Worm (Caenorhabditis elegans): Measurements from ENCODE around the gene gex-3.

Gene gex-3

DNA sequence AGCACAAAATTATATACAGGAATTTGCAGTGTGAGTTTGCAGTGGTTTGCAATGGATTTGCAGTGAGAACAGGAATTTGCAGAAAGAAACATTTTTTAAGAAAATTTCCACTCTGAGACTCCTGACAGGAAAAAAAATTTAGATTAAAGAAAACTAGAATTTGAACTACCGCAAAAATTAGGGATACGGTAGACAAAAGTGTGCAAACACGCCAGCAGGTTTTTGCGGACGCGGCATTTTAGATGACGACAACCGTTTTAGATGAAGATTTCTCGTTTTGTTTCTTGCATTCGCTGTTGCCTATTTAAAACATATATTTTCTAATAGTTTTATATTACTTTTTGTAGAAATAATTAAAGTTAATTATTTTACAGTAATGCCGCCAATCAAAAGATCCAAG lies 32.4 kb upstream of the gex-3 start, which contains the start of gene wdr-46 (continued):
- TF ChIP-seq snpc-3.4 (tag; optimal IDR thresholded peaks at IDR 0.05), result no peak
- peak; percentile 97 for TF ChIP-seq lin-54 (GFP tag; optimal IDR thresholded peaks at IDR 0.05)
- TF ChIP-seq F52B5.7 (tag; optimal IDR thresholded peaks at IDR 0.05), result no peak
- TF ChIP-seq Y56A3A.18 (GFP tag; IDR thresholded peaks at IDR 0.05), result peak; percentile 54; the same call in 1 of the 2 replicates
- no peak for TF ChIP-seq nfya-1 (tag; optimal IDR thresholded peaks at IDR 0.05; ENCODE audit: borderline replicate concordance, insufficient read depth)
- TF ChIP-seq ztf-26 (tag; optimal IDR thresholded peaks at IDR 0.05), result peak; percentile 17
- TF ChIP-seq Y53G8AR.9 (GFP tag; conservative IDR thresholded peaks at IDR 0.05), result peak; percentile 46; the same call in 1 of the 2 replicates
- no peak for TF ChIP-seq B0035.1 (tag; optimal IDR thresholded peaks at IDR 0.05)
- TF ChIP-seq ama-1 (optimal IDR thresholded peaks at IDR 0.05), result no peak
- peak; percentile 42 to 64 for TF ChIP-seq ama-1 (GFP tag; optimal IDR thresholded peaks at IDR 0.05)
- TF ChIP-seq lir-1 (GFP tag; conservative IDR thresholded peaks at IDR 0.05), result no peak
- no peak for TF ChIP-seq T07F8.4 (tag; optimal IDR thresholded peaks at IDR 0.05)
- TF ChIP-seq T26A5.8 (tag; optimal IDR thresholded peaks at IDR 0.05), result no peak
- TF ChIP-seq bed-1 (GFP tag; IDR thresholded peaks at IDR 0.05), result no peak
- TF ChIP-seq sptf-2 (GFP tag; optimal IDR thresholded peaks at IDR 0.05), result no peak
- TF ChIP-seq let-526 (GFP tag; IDR thresholded peaks at IDR 0.05), result no peak
- TF ChIP-seq mcd-1 (GFP tag; IDR thresholded peaks at IDR 0.05), result peak; percentile 71
- TF ChIP-seq ztf-25 (GFP tag; IDR thresholded peaks at IDR 0.05), result no peak
- TF ChIP-seq sea-2 (GFP tag; IDR thresholded peaks at IDR 0.05), result no peak
- peak; percentile 60 for TF ChIP-seq pbrm-1 (GFP tag; IDR thresholded peaks at IDR 0.05)
- no peak for TF ChIP-seq snpc-1.3 (tag; optimal IDR thresholded peaks at IDR 0.05; ENCODE audit: insufficient read depth)
- TF ChIP-seq hlh-12 (tag; optimal IDR thresholded peaks at IDR 0.05), result no peak
- peak; percentile 65 to 95 (median 79) for TF ChIP-seq lin-35 (GFP tag; optimal IDR thresholded peaks at IDR 0.05)
- peak; percentile 76 for TF ChIP-seq nfyb-1 (GFP tag; IDR thresholded peaks at IDR 0.05)
- TF ChIP-seq lsl-1 (GFP tag; optimal IDR thresholded peaks at IDR 0.05), result peak; percentile 86
- TF ChIP-seq nhr-90 (tag; optimal IDR thresholded peaks at IDR 0.05), result no peak
- no peak for TF ChIP-seq rpc-1 (optimal IDR thresholded peaks at IDR 0.05)
- no peak for TF ChIP-seq rpc-1 (tag; optimal IDR thresholded peaks at IDR 0.05)
- TF ChIP-seq C17E4.6 (GFP tag; IDR thresholded peaks at IDR 0.05), result 0 out of 2 replicates have a peak, but pooled peaks have one; percentile 7
- TF ChIP-seq unc-62 (GFP tag; optimal IDR thresholded peaks at IDR 0.05), result no peak
- TF ChIP-seq pha-4 (tag; optimal IDR thresholded peaks at IDR 0.05), result peak; percentile 51
- no peak for TF ChIP-seq nfya-2 (GFP tag; IDR thresholded peaks at IDR 0.05)
- TF ChIP-seq F39B2.1 (GFP tag; IDR thresholded peaks at IDR 0.05), result no peak
- no peak for TF ChIP-seq mxl-1 (tag; optimal IDR thresholded peaks at IDR 0.05)
- peak; percentile 75 for TF ChIP-seq ekl-4 (GFP tag; IDR thresholded peaks at IDR 0.05)

DNA sequence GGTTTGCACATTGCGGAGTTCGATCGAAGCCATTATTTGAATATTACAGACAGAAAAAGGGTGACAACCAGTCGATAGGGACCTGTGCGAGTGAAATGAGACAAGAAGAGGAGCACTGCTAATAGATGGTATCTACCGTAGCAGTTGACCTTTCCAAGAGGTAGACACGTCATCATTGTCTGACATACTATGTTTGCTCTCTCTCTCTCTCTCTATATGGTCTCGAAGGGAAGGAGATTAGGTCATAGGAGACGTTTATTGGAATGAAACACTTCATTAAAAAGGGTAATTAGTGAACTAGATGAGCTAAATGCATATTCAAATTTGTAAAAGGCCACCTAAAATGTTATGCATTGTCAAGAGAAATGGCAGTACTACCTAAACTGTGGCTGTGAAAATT lies 28.2 kb upstream of the gex-3 start, which contains the start of gene atz-1:
Gene atz-1, minus strand, starts transcription at position 101 of the 400 bp plus-strand sequence.
- TF ChIP-seq zfh-2 (GFP tag; conservative IDR thresholded peaks at IDR 0.05), result no peak
- TF ChIP-seq Y53F4B.3 (GFP tag; IDR thresholded peaks at IDR 0.05), result no peak
- TF ChIP-seq C06A6.2 (GFP tag; conservative IDR thresholded peaks at IDR 0.05), result no peak
- TF ChIP-seq sdz-38 (tag; optimal IDR thresholded peaks at IDR 0.05), result no peak
- TF ChIP-seq ztf-28 (GFP tag; IDR thresholded peaks at IDR 0.05), result no peak
- no peak for TF ChIP-seq hlh-12 (tag; optimal IDR thresholded peaks at IDR 0.05)
- TF ChIP-seq B0261.1 (tag; optimal IDR thresholded peaks at IDR 0.05), result no peak
- no peak for TF ChIP-seq cebp-2 (GFP tag; IDR thresholded peaks at IDR 0.05)
- TF ChIP-seq ccch-3 (GFP tag; optimal IDR thresholded peaks at IDR 0.05), result no peak
- no peak for TF ChIP-seq lin-26 (GFP tag; IDR thresholded peaks at IDR 0.05)
- TF ChIP-seq egl-18 (GFP tag; IDR thresholded peaks at IDR 0.05), result no peak
- TF ChIP-seq unc-130 (GFP tag; optimal IDR thresholded peaks at IDR 0.05), result no peak
- no peak for TF ChIP-seq snpc-4 (GFP tag; optimal IDR thresholded peaks at IDR 0.05)
- TF ChIP-seq snpc-4 (tag; optimal IDR thresholded peaks at IDR 0.05), result no peak
- TF ChIP-seq mel-28 (tag; optimal IDR thresholded peaks at IDR 0.05; ENCODE audit: borderline replicate concordance), result no peak
- TF ChIP-seq hrde-1 (tag; optimal IDR thresholded peaks at IDR 0.05; ENCODE audit: borderline replicate concordance), result no peak
- TF ChIP-seq ceh-91 (GFP tag; IDR thresholded peaks at IDR 0.05), result no peak
- TF ChIP-seq ztf-25 (GFP tag; IDR thresholded peaks at IDR 0.05), result no peak
- no peak for TF ChIP-seq fkh-3 (tag; optimal IDR thresholded peaks at IDR 0.05)

All from whole organism, young adult.